Worm (Caenorhabditis elegans): ENCODE data around the gene ZC239.3.

The ZC239.3 gene

ce11 chrII:3224631-3225030 lies 8.8 kb downstream of the ZC239.3 start, which contains the start of gene ZC239.15:
TSS of gene ZC239.15 (minus strand) at chrII:3224731.
- TF ChIP-seq aha-1 (tag) = peak; percentile 16
- TF ChIP-seq daf-16 (GFP tag; optimal IDR thresholded peaks at IDR 0.05) = no peak
- TF ChIP-seq daf-16 (tag; optimal IDR thresholded peaks at IDR 0.05) = peak; percentile 2
- TF ChIP-seq T26A8.4 (GFP tag; IDR thresholded peaks at IDR 0.05) = no peak
- TF ChIP-seq daf-19 (GFP tag; conservative IDR thresholded peaks at IDR 0.05) = no peak
- TF ChIP-seq ama-1 (optimal IDR thresholded peaks at IDR 0.05) = no peak
- no peak for TF ChIP-seq spr-1 (tag; optimal IDR thresholded peaks at IDR 0.05)
- TF ChIP-seq lsy-2 (tag; optimal IDR thresholded peaks at IDR 0.05) = no peak

ce11 chrII:3225200-3225599 lies 9.3 kb downstream of the ZC239.3 start, which contains the start of gene ZC239.16:
TSS of gene ZC239.16 (minus strand) at chrII:3225319.
- TF ChIP-seq unc-62 (GFP tag; optimal IDR thresholded peaks at IDR 0.05 in 1 of 2) = no peak
- no peak for TF ChIP-seq unc-62 (tag; optimal IDR thresholded peaks at IDR 0.05)
- no peak for TF ChIP-seq ceh-44 (GFP tag; IDR thresholded peaks at IDR 0.05)
- TF ChIP-seq nhr-77 (tag; optimal IDR thresholded peaks at IDR 0.05) = no peak
- no peak for TF ChIP-seq snpc-1.2 (GFP tag; IDR thresholded peaks at IDR 0.05)
- no peak for TF ChIP-seq mep-1 (tag; optimal IDR thresholded peaks at IDR 0.05)
- TF ChIP-seq set-16 (GFP tag; IDR thresholded peaks at IDR 0.05) = no peak
- TF ChIP-seq dpl-1 (GFP tag; optimal IDR thresholded peaks at IDR 0.05) = no peak
- TF ChIP-seq dve-1 (tag; optimal IDR thresholded peaks at IDR 0.05; ENCODE audit: insufficient read depth) = peak; percentile 23
- no peak for TF ChIP-seq hif-1 (tag; optimal IDR thresholded peaks at IDR 0.05)
- TF ChIP-seq nhr-6 (tag; optimal IDR thresholded peaks at IDR 0.05) = no peak
- TF ChIP-seq lin-1 (GFP tag; IDR thresholded peaks at IDR 0.05) = no peak
- TF ChIP-seq nhr-25 (tag; optimal IDR thresholded peaks at IDR 0.05; ENCODE audit: borderline replicate concordance, insufficient read depth) = no peak
- TF ChIP-seq ceh-62 (tag; optimal IDR thresholded peaks at IDR 0.05) = no peak
- peak; percentile 50 for TF ChIP-seq nhr-28 (tag; optimal IDR thresholded peaks at IDR 0.05)
- TF ChIP-seq dmd-6 (GFP tag; IDR thresholded peaks at IDR 0.05) = 0 out of 2 replicates have a peak, but pooled peaks have one; percentile 8
- TF ChIP-seq mxl-2 (GFP tag; conservative IDR thresholded peaks at IDR 0.05) = no peak
- TF ChIP-seq mxl-3 (GFP tag; optimal IDR thresholded peaks at IDR 0.05) = no peak
- TF ChIP-seq tra-1 (GFP tag; IDR thresholded peaks at IDR 0.05) = no peak
- TF ChIP-seq nhr-42 (GFP tag; IDR thresholded peaks at IDR 0.05) = no peak
- no peak for TF ChIP-seq egl-27 (tag; optimal IDR thresholded peaks at IDR 0.05)
- TF ChIP-seq lin-13 (GFP tag; optimal IDR thresholded peaks at IDR 0.05) = no peak
- no peak for TF ChIP-seq daf-16 (GFP tag; optimal IDR thresholded peaks at IDR 0.05)
- TF ChIP-seq daf-16 (tag; optimal IDR thresholded peaks at IDR 0.05) = peak; percentile 61
- TF ChIP-seq lin-15B (tag; optimal IDR thresholded peaks at IDR 0.05) = no peak
- TF ChIP-seq lim-7 (GFP tag; IDR thresholded peaks at IDR 0.05) = no peak
- TF ChIP-seq aha-1 (tag) = no peak
- TF ChIP-seq php-3 (GFP tag; IDR thresholded peaks at IDR 0.05) = peak; percentile 27; the same call in 1 of the 2 replicates
- TF ChIP-seq T26A8.4 (GFP tag; IDR thresholded peaks at IDR 0.05) = no peak
- no peak for TF ChIP-seq daf-8 (GFP tag; IDR thresholded peaks at IDR 0.05)
- TF ChIP-seq nhr-111 (GFP tag; optimal IDR thresholded peaks at IDR 0.05) = no peak
- no peak for TF ChIP-seq hlh-30 (tag; optimal IDR thresholded peaks at IDR 0.05; ENCODE audit: insufficient read depth)
- TF ChIP-seq zip-2 (tag; optimal IDR thresholded peaks at IDR 0.05) = no peak
- TF ChIP-seq aly-2 (tag; optimal IDR thresholded peaks at IDR 0.05) = no peak
- TF ChIP-seq pqm-1 (tag; optimal IDR thresholded peaks at IDR 0.05) = peak; percentile 38
- TF ChIP-seq lin-39 (tag; optimal IDR thresholded peaks at IDR 0.05) = no peak

ce11 chrII:3225780-3226179 lies 9.9 kb downstream of the ZC239.3 start, which contains the start of gene ZC239.17:
TSS of gene ZC239.17 (minus strand) at chrII:3225880.
- TF ChIP-seq lin-29 (GFP tag; IDR thresholded peaks at IDR 0.05) (no peak), hif-1 (tag; optimal IDR thresholded peaks at IDR 0.05) (no peak), F26F4.8 (GFP tag; conservative IDR thresholded peaks at IDR 0.05) (no peak), ceh-44 (GFP tag; IDR thresholded peaks at IDR 0.05) (no peak), daf-19 (GFP tag; conservative IDR thresholded peaks at IDR 0.05) (no peak), nhr-10 (tag; optimal IDR thresholded peaks at IDR 0.05) (no peak), pha-4 (GFP tag; IDR thresholded peaks at IDR 0.05) (no peak), pha-4 (tag; optimal IDR thresholded peaks at IDR 0.05) (no peak), spr-1 (tag; optimal IDR thresholded peaks at IDR 0.05) (no peak), daf-12 (tag; optimal IDR thresholded peaks at IDR 0.05) (no peak), mes-2 (tag; optimal IDR thresholded peaks at IDR 0.05; ENCODE audit: poor library complexity, severe bottlenecking) (no peak), cey-2 (tag; optimal IDR thresholded peaks at IDR 0.05; ENCODE audit: borderline replicate concordance, insufficient read depth) (no peak), hlh-11 (tag; optimal IDR thresholded peaks at IDR 0.05) (no peak), set-16 (GFP tag; IDR thresholded peaks at IDR 0.05) (no peak), dve-1 (tag; optimal IDR thresholded peaks at IDR 0.05; ENCODE audit: insufficient read depth) (no peak), ceh-62 (tag; optimal IDR thresholded peaks at IDR 0.05) (no peak), F37D6.2 (tag; optimal IDR thresholded peaks at IDR 0.05) (no peak)

All from whole organism, L4 larva.